Fruit fly (Drosophila melanogaster): ENCODE results near the gene CG12320.

Gene CG12320

dm6 chr3R:18283441-18283840 is 30.9 kb upstream of the CG12320 start, which contains the start of the genes CG14312 and CG8064 (continued):
- peak; percentile 57 for TF ChIP-seq Sin3A (optimal IDR thresholded peaks at IDR 0.05)
- TF ChIP-seq gfzf (GFP tag; optimal IDR thresholded peaks at IDR 0.05) = peak; percentile 25
- TF ChIP-seq CG7372 (GFP tag; IDR thresholded peaks at IDR 0.05) = no peak
- peak; percentile 67 for TF ChIP-seq knrl (GFP tag; IDR thresholded peaks at IDR 0.05; ENCODE audit: partially characterized antibody)
- TF ChIP-seq schlank (tag; optimal IDR thresholded peaks at IDR 0.05) = no peak
- no peak for TF ChIP-seq CG1603 (tag; optimal IDR thresholded peaks at IDR 0.05)
- TF ChIP-seq CG7963 (GFP tag; IDR thresholded peaks at IDR 0.05; ENCODE audit: partially characterized antibody) = peak; percentile 59; the same call in 2 of the 3 replicates
- TF ChIP-seq nerfin-1 (tag; optimal IDR thresholded peaks at IDR 0.05) = no peak
- no peak for TF ChIP-seq Ssrp (tag; optimal IDR thresholded peaks at IDR 0.05)

- no peak for TF ChIP-seq vfl (GFP tag; optimal IDR thresholded peaks at IDR 0.05)
- TF ChIP-seq CG8924 (tag; optimal IDR thresholded peaks at IDR 0.05) = no peak
- TF ChIP-seq CG15479 (GFP tag; optimal IDR thresholded peaks at IDR 0.05) = peak; percentile 99
- peak; percentile 72 for TF ChIP-seq sug (tag; optimal IDR thresholded peaks at IDR 0.05)
- TF ChIP-seq cwo (GFP tag; optimal IDR thresholded peaks at IDR 0.05) = peak; percentile 71
- TF ChIP-seq grn (GFP tag; optimal IDR thresholded peaks at IDR 0.05) = peak; percentile 64
- no peak for TF ChIP-seq tgo (GFP tag; IDR thresholded peaks at IDR 0.05)
- peak in 1 of 2 experiments; percentile 14 for TF ChIP-seq Pdp1 (GFP tag; optimal IDR thresholded peaks at IDR 0.05)
- TF ChIP-seq mirr (GFP tag; optimal IDR thresholded peaks at IDR 0.05) = peak; percentile 26
- TF ChIP-seq exex (tag; optimal IDR thresholded peaks at IDR 0.05) = peak; percentile 66
- 0 out of 4 replicates have a peak, but pooled peaks have one; percentile 11 for TF ChIP-seq chinmo (GFP tag; IDR thresholded peaks at IDR 0.05; ENCODE audit: partially characterized antibody)
Observed at dm6 chr3R:18280866-18281473, 28.4 kb upstream of the CG12320 start.

dm6 chr3R:18280133-18280532 is 27.6 kb upstream of the CG12320 start:
- TF ChIP-seq abd-A (tag; optimal IDR thresholded peaks at IDR 0.05) = no peak
- no peak for TF ChIP-seq grn (GFP tag; optimal IDR thresholded peaks at IDR 0.05)
- peak; percentile 40 for TF ChIP-seq exex (tag; optimal IDR thresholded peaks at IDR 0.05)
- no peak for TF ChIP-seq dan (GFP tag; IDR thresholded peaks at IDR 0.05)
- TF ChIP-seq Atf-2 (GFP tag; optimal IDR thresholded peaks at IDR 0.05) = no peak
- no peak for TF ChIP-seq gsb (GFP tag; IDR thresholded peaks at IDR 0.05)
- TF ChIP-seq jing (GFP tag; optimal IDR thresholded peaks at IDR 0.05) = no peak
- no peak for TF ChIP-seq stwl (tag; optimal IDR thresholded peaks at IDR 0.05)
- TF ChIP-seq CG9876 (GFP tag; optimal IDR thresholded peaks at IDR 0.05) = no peak
- peak; percentile 2 for TF ChIP-seq mirr (GFP tag; optimal IDR thresholded peaks at IDR 0.05)
- no peak for TF ChIP-seq Elba2 (GFP tag; optimal IDR thresholded peaks at IDR 0.05)
- peak; percentile 7 for TF ChIP-seq gro (GFP tag; optimal IDR thresholded peaks at IDR 0.05)
- peak; percentile 62 for TF ChIP-seq sd (tag; optimal IDR thresholded peaks at IDR 0.05)
- TF ChIP-seq Dref (GFP tag; IDR thresholded peaks at IDR 0.05) = no peak
- TF ChIP-seq CG9215 (GFP tag; IDR thresholded peaks at IDR 0.05) = no peak

dm6 chr3R:18279494-18279893 is 27.0 kb upstream of the CG12320 start, which contains the start of gene CG7142:
Gene CG7142 (minus strand): TSS chr3R:18279522.
- TF ChIP-seq Nf-YC (tag; optimal IDR thresholded peaks at IDR 0.05) (peak; percentile 1), ab (GFP tag; optimal IDR thresholded peaks at IDR 0.05) (no peak), CG2120 (GFP tag; optimal IDR thresholded peaks at IDR 0.05) (peak; percentile 45), gem (tag; optimal IDR thresholded peaks at IDR 0.05) (no peak), chm (GFP tag; IDR thresholded peaks at IDR 0.05) (no peak), CG30431 (GFP tag; optimal IDR thresholded peaks at IDR 0.05) (no peak), Rfx (GFP tag; IDR thresholded peaks at IDR 0.05) (0 out of 2 replicates have a peak, but pooled peaks have one; percentile 25), H2.0 (GFP tag; IDR thresholded peaks at IDR 0.05) (no peak), MTF-1 (GFP tag; optimal IDR thresholded peaks at IDR 0.05; ENCODE audit: borderline replicate concordance) (no peak), CG12155 (GFP tag; optimal IDR thresholded peaks at IDR 0.05) (peak; percentile 7), CG11456 (GFP tag; IDR thresholded peaks at IDR 0.05) (no peak), otp (GFP tag; IDR thresholded peaks at IDR 0.05) (no peak), dpn (GFP tag; optimal IDR thresholded peaks at IDR 0.05) (no peak), aop (GFP tag; IDR thresholded peaks at IDR 0.05) (no peak), Drgx (GFP tag; IDR thresholded peaks at IDR 0.05) (no peak)

Data from whole organism, embryonic.